Fruit fly (Drosophila melanogaster) whole organism, embryonic: ENCODE data around the gene CG6142.

Source experiments
- Antp ChIP-seq: fragments of 200-800 bp; sonication (Bioruptor generic); optimal IDR thresholded peaks from 3 replicates; lab custom pipeline; 2016; ENCODE audit warnings: missing biosample characterization, missing genetic modification characterization
- Atf6 ChIP-seq: fragments of 200-800 bp; sonication (Bioruptor generic); IDR thresholded peaks from 2 replicates; pipeline ENCODE4 v1.3.6; 2022; ENCODE audit warnings: missing biosample characterization, missing genetic modification characterization
- Bgb ChIP-seq: fragments of 200-800 bp; sonication (Bioruptor generic); IDR thresholded peaks from 2 replicates; pipeline ENCODE4 v1.3.6; 2022; ENCODE audit warnings: missing biosample characterization, missing genetic modification characterization; ENCODE audit not compliant: partially characterized antibody
- Bteb2 ChIP-seq: fragments of 200-800 bp; sonication (Bioruptor generic); optimal IDR thresholded peaks from 2 replicates; lab custom pipeline; 2016; ENCODE audit warnings: missing biosample characterization, missing genetic modification characterization
- CG10147 ChIP-seq: fragments of 200-800 bp; sonication (Bioruptor generic); optimal IDR thresholded peaks from 2 replicates; lab custom pipeline; 2019; ENCODE audit warnings: missing biosample characterization, mild to moderate bottlenecking, missing genetic modification characterization, moderate library complexity
- CG10979 ChIP-seq: fragments of 200-800 bp; sonication (Bioruptor generic); optimal IDR thresholded peaks from 2 replicates; lab custom pipeline; 2018; ENCODE audit warnings: missing biosample characterization, mild to moderate bottlenecking, missing genetic modification characterization, moderate library complexity
- CG11504 ChIP-seq: fragments of 200-800 bp; sonication (Bioruptor generic); optimal IDR thresholded peaks from 3 replicates; lab custom pipeline; 2019; ENCODE audit warnings: missing biosample characterization, mild to moderate bottlenecking, missing genetic modification characterization, moderate library complexity
- CG11723 ChIP-seq: fragments of 200-800 bp; sonication (Bioruptor generic); optimal IDR thresholded peaks from 2 replicates; lab custom pipeline; 2017; ENCODE audit warnings: missing biosample characterization, mild to moderate bottlenecking, missing genetic modification characterization
- CG1233 ChIP-seq: fragments of 200-800 bp; sonication (Bioruptor generic); optimal IDR thresholded peaks from 4 replicates; lab custom pipeline; 2018; ENCODE audit warnings: missing biosample characterization, mild to moderate bottlenecking, missing genetic modification characterization
- CG12744 ChIP-seq: fragments of 200-800 bp; sonication (Bioruptor generic); optimal IDR thresholded peaks from 2 replicates; lab custom pipeline; 2016; ENCODE audit warnings: missing biosample characterization, missing genetic modification characterization
- CG13123 ChIP-seq: fragments of 200-800 bp; sonication (Bioruptor generic); optimal IDR thresholded peaks from 2 replicates; lab custom pipeline; 2016; ENCODE audit warnings: missing biosample characterization, missing genetic modification characterization
- CG15696 ChIP-seq: fragments of 200-800 bp; sonication (Bioruptor generic); optimal IDR thresholded peaks from 2 replicates; lab custom pipeline; 2019; ENCODE audit warnings: missing biosample characterization, mild to moderate bottlenecking, missing genetic modification characterization, moderate library complexity
- CG1602 ChIP-seq: fragments of 200-800 bp; sonication (Bioruptor generic); optimal IDR thresholded peaks from 3 replicates; lab custom pipeline; 2016; ENCODE audit warnings: missing biosample characterization, missing genetic modification characterization
- CG16815 ChIP-seq: fragments of 200-800 bp; sonication (Bioruptor generic); optimal IDR thresholded peaks from 3 replicates; lab custom pipeline; 2017; ENCODE audit warnings: missing biosample characterization, mild to moderate bottlenecking, missing genetic modification characterization
- CG1792 ChIP-seq: fragments of 200-800 bp; sonication (Bioruptor generic); optimal IDR thresholded peaks from 2 replicates; lab custom pipeline; 2016; ENCODE audit warnings: missing biosample characterization, missing genetic modification characterization
- CG2202 ChIP-seq: fragments of 200-800 bp; sonication (Bioruptor generic); optimal IDR thresholded peaks from 2 replicates; lab custom pipeline; 2018; ENCODE audit warnings: missing biosample characterization, mild to moderate bottlenecking, missing genetic modification characterization
- CG3163 ChIP-seq: fragments of 200-800 bp; sonication (Bioruptor generic); optimal IDR thresholded peaks from 3 replicates; lab custom pipeline; 2016; ENCODE audit warnings: missing biosample characterization, missing genetic modification characterization
- CG3281 ChIP-seq: fragments of 200-800 bp; sonication (Bioruptor generic); optimal IDR thresholded peaks from 3 replicates; lab custom pipeline; 2017; ENCODE audit warnings: missing biosample characterization, mild to moderate bottlenecking, missing genetic modification characterization
- CG3995 ChIP-seq: fragments of 200-800 bp; sonication (Bioruptor generic); optimal IDR thresholded peaks from 3 replicates; lab custom pipeline; 2016; ENCODE audit warnings: missing biosample characterization, missing genetic modification characterization
- CG8290 ChIP-seq, 3 experiments: fragments of 200-800 bp; sonication (Bioruptor generic); optimal IDR thresholded peaks; 2 replicates each; lab custom pipeline; 2016 to 2019; ENCODE audit warnings: missing biosample characterization in 3 of 3, missing genetic modification characterization in 3 of 3, mild to moderate bottlenecking in 2 of 3, moderate library complexity in 1 of 3
- CG9797 ChIP-seq: fragments of 200-800 bp; sonication (Bioruptor generic); optimal IDR thresholded peaks from 3 replicates; lab custom pipeline; 2018; ENCODE audit warnings: missing biosample characterization, mild to moderate bottlenecking, missing genetic modification characterization
- D19B ChIP-seq: fragments of 200-800 bp; sonication (Bioruptor generic); optimal IDR thresholded peaks from 2 replicates; lab custom pipeline; 2017; ENCODE audit warnings: missing biosample characterization, mild to moderate bottlenecking, missing genetic modification characterization
- Ets65A ChIP-seq: fragments of 200-800 bp; sonication (Bioruptor generic); peaks from one replicate; lab custom pipeline; 2016; ENCODE audit warnings: missing biosample characterization, missing genetic modification characterization
- Fer1 ChIP-seq: fragments of 200-800 bp; sonication (Bioruptor generic); optimal IDR thresholded peaks from 2 replicates; lab custom pipeline; 2017; ENCODE audit warnings: missing biosample characterization, mild to moderate bottlenecking, missing genetic modification characterization
- Fer2 ChIP-seq: fragments of 200-800 bp; sonication (Bioruptor generic); optimal IDR thresholded peaks from 2 replicates; lab custom pipeline; 2018; ENCODE audit warnings: missing biosample characterization, mild to moderate bottlenecking, missing genetic modification characterization, moderate library complexity
- GATAe ChIP-seq: fragments of 200-800 bp; sonication (Bioruptor generic); conservative IDR thresholded peaks from 2 replicates; pipeline ENCODE4 v1.3.6; 2022; ENCODE audit warnings: missing biosample characterization, missing genetic modification characterization
- Mrtf ChIP-seq: fragments of 200-800 bp; sonication (Bioruptor generic); IDR thresholded peaks from 3 replicates; pipeline ENCODE4 v1.3.6; 2022; ENCODE audit warnings: missing biosample characterization, missing genetic modification characterization
- Sry-δ ChIP-seq: fragments of 200-800 bp; sonication (Bioruptor generic); optimal IDR thresholded peaks from 2 replicates; lab custom pipeline; 2016; ENCODE audit warnings: missing biosample characterization, missing genetic modification characterization
- az2 ChIP-seq: fragments of 200-800 bp; sonication (Bioruptor generic); optimal IDR thresholded peaks from 3 replicates; lab custom pipeline; 2016; ENCODE audit warnings: missing biosample characterization, missing genetic modification characterization
- crp ChIP-seq, 2 experiments: fragments of 200-800 bp; sonication (Bioruptor generic); optimal IDR thresholded peaks; 2 replicates in 1 of 2; 3 replicates in 1 of 2; lab custom pipeline; 2017; ENCODE audit warnings: missing biosample characterization in 2 of 2, missing genetic modification characterization in 2 of 2, mild to moderate bottlenecking in 1 of 2, moderate library complexity in 1 of 2
- dmrt11E ChIP-seq: fragments of 200-800 bp; sonication (Bioruptor generic); optimal IDR thresholded peaks from 3 replicates; lab custom pipeline; 2018; ENCODE audit warnings: missing biosample characterization, mild to moderate bottlenecking, missing genetic modification characterization, moderate library complexity
- dmrt99B ChIP-seq: fragments of 200-800 bp; sonication (Bioruptor generic); optimal IDR thresholded peaks from 2 replicates; lab custom pipeline; 2018; ENCODE audit warnings: missing biosample characterization, mild to moderate bottlenecking, missing genetic modification characterization, moderate library complexity
- en ChIP-seq: fragments of 200-800 bp; sonication (Bioruptor generic); optimal IDR thresholded peaks from 2 replicates; lab custom pipeline; 2016; ENCODE audit warnings: missing biosample characterization, missing genetic modification characterization
- grn ChIP-seq: fragments of 200-800 bp; sonication (Bioruptor generic); optimal IDR thresholded peaks from 3 replicates; lab custom pipeline; 2017; ENCODE audit warnings: missing biosample characterization, missing genetic modification characterization
- kah ChIP-seq: fragments of 200-800 bp; sonication (Bioruptor generic); optimal IDR thresholded peaks from 2 replicates; lab custom pipeline; 2018; ENCODE audit warnings: missing biosample characterization, mild to moderate bottlenecking, missing genetic modification characterization
- klu ChIP-seq: fragments of 200-800 bp; sonication (Bioruptor generic); IDR thresholded peaks from 2 replicates; pipeline ENCODE4 v1.3.6; 2022; ENCODE audit warnings: missing biosample characterization, missing genetic modification characterization
- lab ChIP-seq: fragments of 200-800 bp; sonication (Bioruptor generic); optimal IDR thresholded peaks from 3 replicates; lab custom pipeline; 2017; ENCODE audit warnings: missing biosample characterization, missing genetic modification characterization, mild to moderate bottlenecking, moderate library complexity, missing genetic modification reagents
- mld ChIP-seq: fragments of 200-800 bp; sonication (Bioruptor generic); IDR thresholded peaks from 3 replicates; pipeline ENCODE4 v1.3.6; 2022; ENCODE audit warnings: missing biosample characterization, missing genetic modification characterization; ENCODE audit not compliant: partially characterized antibody
- pnt ChIP-seq: fragments of 200-800 bp; sonication (Bioruptor generic); optimal IDR thresholded peaks from 3 replicates; lab custom pipeline; 2016; ENCODE audit warnings: missing biosample characterization, missing genetic modification characterization
- ranshi ChIP-seq: fragments of 200-800 bp; sonication (Bioruptor generic); IDR thresholded peaks from 2 replicates; pipeline ENCODE4 v1.3.6; 2022; ENCODE audit warnings: missing biosample characterization, missing genetic modification characterization
- salm ChIP-seq: fragments of 200-800 bp; sonication (Bioruptor generic); optimal IDR thresholded peaks from 2 replicates; lab custom pipeline; 2018; ENCODE audit warnings: missing biosample characterization, mild to moderate bottlenecking, missing genetic modification characterization
- scrt ChIP-seq: fragments of 200-800 bp; sonication (Bioruptor generic); optimal IDR thresholded peaks from 2 replicates; lab custom pipeline; 2018; ENCODE audit warnings: missing biosample characterization, mild to moderate bottlenecking, missing genetic modification characterization, moderate library complexity
- shn ChIP-seq: fragments of 200-800 bp; sonication (Bioruptor generic); optimal IDR thresholded peaks from 3 replicates; lab custom pipeline; 2016; ENCODE audit warnings: missing biosample characterization, missing genetic modification characterization
- sima ChIP-seq: fragments of 200-800 bp; sonication (Bioruptor generic); optimal IDR thresholded peaks from 2 replicates; lab custom pipeline; 2016; ENCODE audit warnings: missing biosample characterization, missing genetic modification characterization
- so ChIP-seq: fragments of 200-800 bp; sonication (Bioruptor generic); IDR thresholded peaks from 3 replicates; pipeline ENCODE4 v1.3.6; 2022; ENCODE audit warnings: missing biosample characterization, missing genetic modification characterization
- vnd ChIP-seq: fragments of 200-800 bp; sonication (Bioruptor generic); IDR thresholded peaks from 3 replicates; pipeline ENCODE4 v1.3.6; 2022; ENCODE audit warnings: missing biosample characterization, missing genetic modification characterization; ENCODE audit not compliant: partially characterized antibody
- wek ChIP-seq: fragments of 200-800 bp; sonication (Bioruptor generic); optimal IDR thresholded peaks from 3 replicates; lab custom pipeline; 2018; ENCODE audit warnings: missing biosample characterization, mild to moderate bottlenecking, missing genetic modification characterization, moderate library complexity

CG6142 gene

dm6 chr3R:26104302-26105140, 28.4 kb upstream of the CG6142 start (continued):
- TF ChIP-seq CG13123 (no peak), Mrtf (GFP tag; lab: Robert Waterston, UW) (no peak), vnd (GFP tag; lab: Robert Waterston, UW) (no peak), Fer2 (tag; lab: Kevin White, UChicago) (peak; percentile 10), dmrt11E (tag; lab: Kevin White, UChicago) (peak; percentile 45), Bgb (GFP tag; lab: Robert Waterston, UW) (no peak), CG10979 (tag; lab: Kevin White, UChicago) (no peak), kah (GFP tag; lab: Kevin White, UChicago) (no peak), lab (GFP tag; lab: Kevin White, UChicago) (peak; percentile 75), CG3163 (GFP tag; lab: Kevin White, UChicago) (no peak), so (GFP tag; lab: Robert Waterston, UW) (no peak), CG8290 (GFP tag; optimal IDR thresholded peaks at IDR 0.05; lab: Kevin White, UChicago) (no peak), CG8290 (tag; optimal IDR thresholded peaks at IDR 0.05; lab: Kevin White, UChicago) (peak in 1 of 2 experiments; percentile 34), mld (GFP tag; lab: Robert Waterston, UW) (no peak), CG1792 (GFP tag; lab: Kevin White, UChicago) (no peak), Atf6 (GFP tag; lab: Robert Waterston, UW) (peak; percentile 43), salm (tag; lab: Kevin White, UChicago) (no peak), grn (no peak), wek (GFP tag; lab: Kevin White, UChicago) (no peak), CG11504 (tag; lab: Kevin White, UChicago) (peak; percentile 32), Bteb2 (peak; percentile 48), CG16815 (peak; percentile 8), shn (GFP tag; lab: Kevin White, UChicago) (no peak), CG3995 (GFP tag; lab: Kevin White, UChicago) (no peak), CG9797 (no peak), D19B (peak; percentile 51), klu (GFP tag; lab: Robert Waterston, UW) (no peak), az2 (no peak), CG12744 (GFP tag; lab: Kevin White, UChicago) (no peak), ranshi (GFP tag; lab: Robert Waterston, UW) (no peak), dmrt99B (tag; lab: Kevin White, UChicago) (peak; percentile 26), GATAe (GFP tag; lab: Robert Waterston, UW) (no peak), sima (no peak), CG2202 (tag; lab: Kevin White, UChicago) (peak; percentile 26), CG15696 (tag; lab: Kevin White, UChicago) (peak; percentile 37), CG11723 (GFP tag; lab: Kevin White, UChicago) (no peak), CG3281 (GFP tag; lab: Kevin White, UChicago) (peak; percentile 46), Fer1 (peak; percentile 41), CG1233 (GFP tag; lab: Kevin White, UChicago) (peak; percentile 28), crp (GFP tag; optimal IDR thresholded peaks at IDR 0.05; lab: Kevin White, UChicago) (no peak), Sry-δ (GFP tag; lab: Kevin White, UChicago) (no peak), Antp (no peak), Ets65A (no peak), en (GFP tag; lab: Kevin White, UChicago) (no peak), scrt (GFP tag; lab: Kevin White, UChicago) (peak; percentile 23), CG1602 (GFP tag; lab: Kevin White, UChicago) (no peak), pnt (GFP tag; lab: Kevin White, UChicago) (no peak), CG10147 (peak; percentile 28)
